Fruit fly (Drosophila melanogaster) whole organism, embryonic: ENCODE data around the gene Cyp4ac2.
A peak's percentile ranks its signal among the peaks of the same experiment; 100 is the strongest.

ENCODE experiments used
- CG10543 ChIP-seq: fragments of 200-800 bp; sonication (Bioruptor generic); optimal IDR thresholded peaks from 3 replicates; lab custom pipeline; 2017; ENCODE audit warnings: missing biosample characterization, mild to moderate bottlenecking, missing genetic modification characterization, moderate library complexity
- CG10979 ChIP-seq: fragments of 200-800 bp; sonication (Bioruptor generic); optimal IDR thresholded peaks from 2 replicates; lab custom pipeline; 2018; ENCODE audit warnings: missing biosample characterization, mild to moderate bottlenecking, missing genetic modification characterization, moderate library complexity
- CG11398 ChIP-seq: fragments of 200-800 bp; sonication (Bioruptor generic); optimal IDR thresholded peaks from 2 replicates; lab custom pipeline; 2016; ENCODE audit warnings: missing biosample characterization, missing genetic modification characterization
- CG13624 ChIP-seq: fragments of 200-800 bp; sonication (Bioruptor generic); optimal IDR thresholded peaks from 2 replicates; lab custom pipeline; 2016; ENCODE audit warnings: missing biosample characterization, missing genetic modification characterization
- CG1647 ChIP-seq: fragments of 200-800 bp; sonication (Bioruptor generic); optimal IDR thresholded peaks from 3 replicates; lab custom pipeline; 2016; ENCODE audit warnings: missing biosample characterization, missing genetic modification characterization
- CG17802 ChIP-seq: fragments of 200-800 bp; sonication (Bioruptor generic); optimal IDR thresholded peaks from 2 replicates; lab custom pipeline; 2018; ENCODE audit warnings: missing biosample characterization, mild to moderate bottlenecking, missing genetic modification characterization, moderate library complexity
- CG2129 ChIP-seq: fragments of 200-800 bp; sonication (Bioruptor generic); IDR thresholded peaks from 2 replicates; pipeline ENCODE4 v1.3.6; 2022; ENCODE audit warnings: missing biosample characterization, missing genetic modification characterization; ENCODE audit not compliant: partially characterized antibody
- CG31365 ChIP-seq: fragments of 200-800 bp; sonication (Bioruptor generic); optimal IDR thresholded peaks from 2 replicates; lab custom pipeline; 2018; ENCODE audit warnings: missing biosample characterization, mild to moderate bottlenecking, missing genetic modification characterization
- CG34376 ChIP-seq: fragments of 200-800 bp; sonication (Bioruptor generic); optimal IDR thresholded peaks from 2 replicates; lab custom pipeline; 2018; ENCODE audit warnings: missing biosample characterization, mild to moderate bottlenecking, missing genetic modification characterization
- CG4424 ChIP-seq: fragments of 200-800 bp; sonication (Bioruptor generic); optimal IDR thresholded peaks from 3 replicates; lab custom pipeline; 2016; ENCODE audit warnings: missing biosample characterization, missing genetic modification characterization
- CG6272 ChIP-seq: fragments of 200-800 bp; sonication (Bioruptor generic); IDR thresholded peaks from 2 replicates; pipeline ENCODE4 v1.3.6; 2022; ENCODE audit warnings: missing biosample characterization, missing genetic modification characterization
- CHES-1-like ChIP-seq: fragments of 200-800 bp; sonication (Bioruptor generic); optimal IDR thresholded peaks from 2 replicates; lab custom pipeline; 2016; ENCODE audit warnings: missing biosample characterization, missing genetic modification characterization
- Dll ChIP-seq: fragments of 200-800 bp; sonication (Bioruptor generic); IDR thresholded peaks from 4 replicates; pipeline ENCODE4 v1.3.6; 2022; ENCODE audit warnings: missing biosample characterization, missing genetic modification characterization; ENCODE audit not compliant: partially characterized antibody
- ERR ChIP-seq: fragments of 200-800 bp; sonication (Bioruptor generic); optimal IDR thresholded peaks from 2 replicates; lab custom pipeline; 2016; ENCODE audit warnings: missing biosample characterization, missing genetic modification characterization
- Hr51 ChIP-seq, 2 experiments: fragments of 200-800 bp; sonication (Bioruptor generic); optimal IDR thresholded peaks; 2 replicates in 1 of 2; 3 replicates in 1 of 2; lab custom pipeline; 2016 to 2018; ENCODE audit warnings: missing biosample characterization in 2 of 2, missing genetic modification characterization in 2 of 2, mild to moderate bottlenecking in 1 of 2, moderate library complexity in 1 of 2
- MTF-1 ChIP-seq: fragments of 200-800 bp; sonication (Bioruptor generic); optimal IDR thresholded peaks from 2 replicates; lab custom pipeline; 2018; ENCODE audit warnings: missing biosample characterization, mild to moderate bottlenecking, missing genetic modification characterization, borderline replicate concordance
- Med ChIP-seq: fragments of 200-800 bp; sonication (Bioruptor generic); peaks from one replicate; lab custom pipeline; 2016; ENCODE audit warnings: missing biosample characterization, missing genetic modification characterization, mild to moderate bottlenecking, inconsistent platforms, moderate library complexity
- Mrtf ChIP-seq: fragments of 200-800 bp; sonication (Bioruptor generic); IDR thresholded peaks from 3 replicates; pipeline ENCODE4 v1.3.6; 2022; ENCODE audit warnings: missing biosample characterization, missing genetic modification characterization
- NC2β ChIP-seq: fragments of 200-800 bp; sonication (Bioruptor generic); optimal IDR thresholded peaks from 2 replicates; lab custom pipeline; 2016; ENCODE audit warnings: missing biosample characterization, missing genetic modification characterization
- NFAT ChIP-seq: fragments of 200-800 bp; sonication (Bioruptor generic); IDR thresholded peaks from 2 replicates; pipeline ENCODE4 v1.3.6; 2022; ENCODE audit warnings: missing biosample characterization, missing genetic modification characterization
- Nf-YC ChIP-seq: fragments of 200-800 bp; optimal IDR thresholded peaks from 3 replicates; lab custom pipeline; 2019; ENCODE audit warnings: missing biosample characterization, mild to moderate bottlenecking, missing genetic modification characterization, moderate library complexity
- Pdp1 ChIP-seq, 2 experiments: fragments of 200-800 bp; sonication (Bioruptor generic); optimal IDR thresholded peaks; 3 replicates each; lab custom pipeline; 2016; ENCODE audit warnings: missing biosample characterization in 2 of 2, missing genetic modification characterization in 2 of 2, mild to moderate bottlenecking in 1 of 2, moderate library complexity in 1 of 2
- Ptx1 ChIP-seq: fragments of 200-800 bp; sonication (Bioruptor generic); IDR thresholded peaks from 2 replicates; pipeline ENCODE4 v1.3.6; 2022; ENCODE audit warnings: missing biosample characterization, missing genetic modification characterization
- Rfx ChIP-seq: fragments of 200-800 bp; sonication (Bioruptor generic); IDR thresholded peaks from 2 replicates; pipeline ENCODE4 v1.3.6; 2022; ENCODE audit warnings: missing biosample characterization, missing genetic modification characterization
- Sox100B ChIP-seq: fragments of 200-800 bp; sonication (Bioruptor generic); optimal IDR thresholded peaks from 3 replicates; lab custom pipeline; 2018; ENCODE audit warnings: missing biosample characterization, mild to moderate bottlenecking, missing genetic modification characterization
- Spps ChIP-seq: fragments of 200-800 bp; sonication (Bioruptor generic); optimal IDR thresholded peaks from 2 replicates; lab custom pipeline; 2018; ENCODE audit warnings: missing biosample characterization, mild to moderate bottlenecking, missing genetic modification characterization
- Stat92E ChIP-seq, 3 experiments: fragments of >200 bp in 2 of 3; fragments of 200-800 bp in 1 of 3; sonication (Bioruptor generic) in 1 of 3; optimal IDR thresholded peaks; 2 replicates each; lab custom pipeline; 2017 to 2019; ENCODE audit warnings: missing biosample characterization in 3 of 3, missing genetic modification characterization in 3 of 3, mild to moderate bottlenecking in 1 of 3, moderate library complexity in 1 of 3
- Tbp ChIP-seq: fragments of >200 bp; optimal IDR thresholded peaks from 2 replicates; lab custom pipeline; 2018; ENCODE audit warnings: missing biosample characterization, missing genetic modification characterization
- Usf ChIP-seq: fragments of 200-800 bp; sonication (Bioruptor generic); optimal IDR thresholded peaks from 2 replicates; lab custom pipeline; 2017; ENCODE audit warnings: missing genotype, missing biosample characterization, missing genetic modification characterization
- ab ChIP-seq: fragments of 200-800 bp; sonication (Bioruptor generic); optimal IDR thresholded peaks from 2 replicates; lab custom pipeline; 2016; ENCODE audit warnings: missing biosample characterization, missing genetic modification characterization
- al ChIP-seq: fragments of 200-800 bp; sonication (Bioruptor generic); IDR thresholded peaks from 2 replicates; pipeline ENCODE4 v1.3.6; 2022; ENCODE audit warnings: missing biosample characterization, missing genetic modification characterization
- bigmax ChIP-seq: fragments of 200-800 bp; sonication (Bioruptor generic); optimal IDR thresholded peaks from 2 replicates; lab custom pipeline; 2018; ENCODE audit warnings: missing biosample characterization, mild to moderate bottlenecking, missing genetic modification characterization
- chif ChIP-seq, 2 experiments: fragments of 200-800 bp; sonication (Bioruptor generic); optimal IDR thresholded peaks; 3 replicates each; lab custom pipeline; 2016; ENCODE audit warnings: missing biosample characterization in 2 of 2, missing genetic modification characterization in 2 of 2
- dimm ChIP-seq: fragments of 200-800 bp; sonication (Bioruptor generic); IDR thresholded peaks from 2 replicates; pipeline ENCODE4 v1.3.6; 2022; ENCODE audit warnings: missing biosample characterization, missing genetic modification characterization
- dmrt11E ChIP-seq: fragments of 200-800 bp; sonication (Bioruptor generic); optimal IDR thresholded peaks from 3 replicates; lab custom pipeline; 2018; ENCODE audit warnings: missing biosample characterization, mild to moderate bottlenecking, missing genetic modification characterization, moderate library complexity
- ems ChIP-seq: fragments of 200-800 bp; sonication (Bioruptor generic); optimal IDR thresholded peaks from 3 replicates; lab custom pipeline; 2016; ENCODE audit warnings: missing biosample characterization, missing genetic modification characterization
- fd3F ChIP-seq: fragments of 200-800 bp; sonication (Bioruptor generic); optimal IDR thresholded peaks from 2 replicates; lab custom pipeline; 2018; ENCODE audit warnings: missing biosample characterization, mild to moderate bottlenecking, missing genetic modification characterization, moderate library complexity
- gfzf ChIP-seq: fragments of 200-800 bp; sonication (Bioruptor generic); optimal IDR thresholded peaks from 2 replicates; lab custom pipeline; 2016; ENCODE audit warnings: missing biosample characterization, mild to moderate bottlenecking, missing genetic modification characterization, moderate library complexity
- grau ChIP-seq: fragments of 200-800 bp; optimal IDR thresholded peaks from 3 replicates; lab custom pipeline; 2019; ENCODE audit warnings: missing biosample characterization, mild to moderate bottlenecking, missing genetic modification characterization, moderate library complexity
- gsb ChIP-seq: fragments of 200-800 bp; sonication (Bioruptor generic); IDR thresholded peaks from 2 replicates; pipeline ENCODE4 v1.3.6; 2022; ENCODE audit warnings: missing biosample characterization, missing genetic modification characterization
- jumu ChIP-seq: fragments of 200-800 bp; sonication (Bioruptor generic); optimal IDR thresholded peaks from 3 replicates; lab custom pipeline; 2016; ENCODE audit warnings: missing biosample characterization, missing genetic modification characterization
- kni ChIP-seq: fragments of 200-800 bp; sonication (Bioruptor generic); optimal IDR thresholded peaks from 3 replicates; lab custom pipeline; 2017; ENCODE audit warnings: mild to moderate bottlenecking, missing biosample characterization, missing genetic modification reagents, missing genetic modification characterization
- mam ChIP-seq: fragments of 200-800 bp; sonication (Bioruptor generic); optimal IDR thresholded peaks from 3 replicates; lab custom pipeline; 2016; ENCODE audit warnings: missing biosample characterization, missing genetic modification characterization
- nom ChIP-seq: fragments of 200-800 bp; sonication (Bioruptor generic); optimal IDR thresholded peaks from 2 replicates; lab custom pipeline; 2017; ENCODE audit warnings: missing biosample characterization, missing genetic modification characterization, mild to moderate bottlenecking, moderate library complexity, missing genetic modification reagents
- odd ChIP-seq: fragments of 200-800 bp; sonication (Bioruptor generic); optimal IDR thresholded peaks from 2 replicates; lab custom pipeline; 2017; ENCODE audit warnings: missing biosample characterization, mild to moderate bottlenecking, missing genetic modification characterization
- tll ChIP-seq, 2 experiments: fragments of 200-800 bp in 1 of 2; fragments of >200 bp in 1 of 2; sonication (Bioruptor generic) in 1 of 2; optimal IDR thresholded peaks; 2 replicates each; lab custom pipeline; 2017 to 2019; ENCODE audit warnings: missing biosample characterization in 2 of 2, missing genetic modification characterization in 2 of 2, mild to moderate bottlenecking in 1 of 2, moderate library complexity in 1 of 2
- trem ChIP-seq: fragments of 200-800 bp; optimal IDR thresholded peaks from 3 replicates; lab custom pipeline; 2019; ENCODE audit warnings: missing biosample characterization, mild to moderate bottlenecking, missing genetic modification characterization, moderate library complexity
- wdn ChIP-seq: fragments of 200-800 bp; sonication (Bioruptor generic); IDR thresholded peaks from 2 replicates; pipeline ENCODE4 v1.3.6; 2022; ENCODE audit warnings: missing biosample characterization, missing genetic modification characterization
- yki ChIP-seq: fragments of >200 bp; optimal IDR thresholded peaks from 3 replicates; lab custom pipeline; 2018
- z ChIP-seq: fragments of 200-800 bp; sonication (Bioruptor generic); IDR thresholded peaks from 3 replicates; pipeline ENCODE4 v1.3.6; 2022; ENCODE audit warnings: missing biosample characterization, missing genetic modification characterization

Cyp4ac2 gene

DNA sequence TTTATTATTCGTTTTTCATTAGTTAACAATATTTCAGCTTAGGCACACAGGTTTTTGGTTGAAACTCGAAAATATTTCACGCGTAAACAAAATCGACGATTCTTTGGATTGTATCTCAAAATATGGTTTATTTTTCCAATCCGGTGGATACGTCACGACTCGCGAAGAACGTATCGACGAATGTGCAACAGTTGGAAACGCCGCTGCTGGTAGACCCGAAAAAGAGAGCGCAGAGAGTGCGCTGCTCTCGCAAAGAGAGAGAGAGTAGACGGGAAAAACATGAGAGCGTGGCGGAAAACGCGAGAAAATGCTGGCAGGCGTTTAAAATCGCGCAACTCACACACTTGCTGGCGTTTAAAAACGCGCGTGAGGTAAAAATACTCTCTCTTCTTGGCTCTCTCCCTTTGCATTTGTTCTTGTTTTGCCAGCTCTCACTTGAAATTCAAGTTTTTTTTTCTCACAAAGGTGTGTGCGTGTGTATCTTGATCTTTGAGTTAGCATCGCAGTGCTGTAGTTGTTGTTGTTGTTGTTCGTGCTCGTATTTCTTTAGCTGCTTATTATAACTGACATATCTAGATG is 28.9 kb upstream of the Cyp4ac2 start (continued):
- TF ChIP-seq Sox100B (GFP tag; lab: Kevin White, UChicago): no peak
- peak in 1 of 2 experiments; percentile 15 for TF ChIP-seq tll (GFP tag; optimal IDR thresholded peaks at IDR 0.05; lab: Kevin White, UChicago)
- no peak for TF ChIP-seq al
- TF ChIP-seq Hr51 (GFP tag; optimal IDR thresholded peaks at IDR 0.05; lab: Kevin White, UChicago): no peak
- no peak for TF ChIP-seq chif (GFP tag; optimal IDR thresholded peaks at IDR 0.05; lab: Kevin White, UChicago)
- peak; percentile 11 for TF ChIP-seq ems (GFP tag; lab: Kevin White, UChicago)
- no peak for TF ChIP-seq Nf-YC
- TF ChIP-seq CG6272: no peak
- peak; percentile 20 for TF ChIP-seq CG13624
- TF ChIP-seq fd3F: no peak
- TF ChIP-seq CG4424 (GFP tag; lab: Kevin White, UChicago): no peak
- TF ChIP-seq Rfx (GFP tag; lab: Robert Waterston, UW): peak; percentile 14; the same call in 1 of the 2 replicates
- TF ChIP-seq CG17802 (tag; lab: Kevin White, UChicago): no peak
- TF ChIP-seq Ptx1 (GFP tag; lab: Robert Waterston, UW): no peak
- TF ChIP-seq CG10979: no peak
- no peak for TF ChIP-seq bigmax (GFP tag; lab: Kevin White, UChicago)
- no peak for TF ChIP-seq z (GFP tag; lab: Robert Waterston, UW)
- TF ChIP-seq yki (lab: Kevin White, UChicago): peak; percentile 99
- peak; percentile 13 for TF ChIP-seq odd (GFP tag; lab: Kevin White, UChicago)
- no peak for TF ChIP-seq ERR (GFP tag; lab: Kevin White, UChicago)
- TF ChIP-seq mam (GFP tag; lab: Kevin White, UChicago): no peak
- TF ChIP-seq CG1647: no peak
- peak in 1 of 3 experiments; percentile 32 for TF ChIP-seq Stat92E (GFP tag; optimal IDR thresholded peaks at IDR 0.05; lab: Kevin White, UChicago)
- no peak for TF ChIP-seq jumu (GFP tag; lab: Kevin White, UChicago)
- TF ChIP-seq Dll (GFP tag; lab: Robert Waterston, UW): peak; percentile 76
- TF ChIP-seq Pdp1 (GFP tag; optimal IDR thresholded peaks at IDR 0.05; lab: Kevin White, UChicago): peak in 1 of 2 experiments; percentile 18
- no peak for TF ChIP-seq gfzf (GFP tag; lab: Kevin White, UChicago)
- no peak for TF ChIP-seq gsb (GFP tag; lab: Robert Waterston, UW)
- no peak for TF ChIP-seq Mrtf (GFP tag; lab: Robert Waterston, UW)
- no peak for TF ChIP-seq grau (tag; lab: Kevin White, UChicago)
- no peak for TF ChIP-seq CG10543 (GFP tag; lab: Kevin White, UChicago)
- TF ChIP-seq dmrt11E (tag; lab: Kevin White, UChicago): no peak
- TF ChIP-seq nom: peak; percentile 61
- peak; percentile 15; the same call in 1 of the 2 replicates for TF ChIP-seq CG2129 (GFP tag; lab: Robert Waterston, UW)
- TF ChIP-seq CG31365 (tag; lab: Kevin White, UChicago): peak; percentile 36
- peak; percentile 100 for TF ChIP-seq Tbp (GFP tag; lab: Kevin White, UChicago)
- TF ChIP-seq Med (GFP tag; lab: Kevin White, UChicago): peak; percentile 62
- TF ChIP-seq CG34376 (GFP tag; lab: Kevin White, UChicago): peak; percentile 10
- TF ChIP-seq NC2β (GFP tag; lab: Kevin White, UChicago): peak; percentile 12
- peak; percentile 62 for TF ChIP-seq MTF-1 (GFP tag; lab: Kevin White, UChicago)
- peak; percentile 4 for TF ChIP-seq trem (tag; lab: Kevin White, UChicago)
- TF ChIP-seq ab: no peak
- no peak for TF ChIP-seq Spps (tag; lab: Kevin White, UChicago)
- TF ChIP-seq CHES-1-like: no peak
- peak; percentile 88 for TF ChIP-seq kni (GFP tag; lab: Kevin White, UChicago)
- TF ChIP-seq NFAT: no peak
- no peak for TF ChIP-seq Usf (GFP tag; lab: Kevin White, UChicago)
- no peak for TF ChIP-seq wdn
- no peak for TF ChIP-seq CG11398 (GFP tag; lab: Kevin White, UChicago)
- TF ChIP-seq dimm: no peak
